Worm (Caenorhabditis elegans) whole organism, L3 larva: ENCODE results near the gene C17B7.9.

Source experiments
- R02D3.7 ChIP-seq: fragments of 150-350 bp; optimal IDR thresholded peaks from 2 replicates; lab custom pipeline; 2014; ENCODE audit warnings: missing biosample characterization, missing genetic modification characterization
- aly-2 ChIP-seq: fragments of 150-350 bp; optimal IDR thresholded peaks from 2 replicates; lab custom pipeline; 2014; ENCODE audit warnings: missing biosample characterization, missing genetic modification characterization
- ceh-28 ChIP-seq: fragments of 150-350 bp; optimal IDR thresholded peaks from 2 replicates; lab custom pipeline; 2014; ENCODE audit warnings: missing biosample characterization, missing genetic modification reagents, missing genetic modification characterization
- ceh-9 ChIP-seq: sonication (generic microtip); optimal IDR thresholded peaks from 2 replicates; lab custom pipeline; 2018; ENCODE audit warnings: missing biosample characterization, missing genetic modification characterization
- egl-27 ChIP-seq: sonication (generic microtip); optimal IDR thresholded peaks from 4 replicates; lab custom pipeline; 2017; ENCODE audit warnings: missing biosample characterization, missing genetic modification reagents, missing genetic modification characterization
- egl-5 ChIP-seq: fragments of 150-350 bp; optimal IDR thresholded peaks from 2 replicates; lab custom pipeline; 2017; ENCODE audit warnings: missing biosample characterization, missing genetic modification reagents, missing genetic modification characterization, inconsistent platforms
- elt-1 ChIP-seq: fragments of 150-350 bp; optimal IDR thresholded peaks from 2 replicates; lab custom pipeline; 2014; ENCODE audit warnings: missing biosample characterization, missing genetic modification characterization
- elt-2 ChIP-seq: sonication (generic microtip); optimal IDR thresholded peaks from 2 replicates; lab custom pipeline; 2016; ENCODE audit warnings: missing genetic modification reagents, mild to moderate bottlenecking, missing genetic modification characterization, missing compliant biosample characterization
- elt-3 ChIP-seq, 3 experiments: fragments of 150-350 bp in 1 of 3; sonication (generic microtip) in 2 of 3; optimal IDR thresholded peaks; 2 replicates in 2 of 3; 4 replicates in 1 of 3; lab custom pipeline; 2014 to 2017; ENCODE audit warnings: missing biosample characterization in 3 of 3, missing genetic modification characterization in 3 of 3
- eor-1 ChIP-seq, 2 experiments: fragments of 150-350 bp; optimal IDR thresholded peaks; 2 replicates each; lab custom pipeline; 2014 to 2018; ENCODE audit warnings: missing biosample characterization in 2 of 2, missing genetic modification characterization in 2 of 2
- fkh-10 ChIP-seq: sonication (generic microtip); optimal IDR thresholded peaks from 2 replicates; lab custom pipeline; 2017; ENCODE audit warnings: missing biosample characterization, missing genetic modification reagents, missing genetic modification characterization
- fkh-2 ChIP-seq: fragments of 150-350 bp; optimal IDR thresholded peaks from 2 replicates; lab custom pipeline; 2014; ENCODE audit warnings: missing biosample characterization, missing genetic modification reagents, missing genetic modification characterization
- fos-1 ChIP-seq: fragments of 150-350 bp; optimal IDR thresholded peaks from 2 replicates; lab custom pipeline; 2014; ENCODE audit warnings: missing biosample characterization, missing genetic modification characterization
- hmg-11 ChIP-seq: sonication (generic microtip); optimal IDR thresholded peaks from 2 replicates; lab custom pipeline; 2016; ENCODE audit warnings: missing genetic modification characterization, missing compliant biosample characterization
- jun-1 ChIP-seq: fragments of 150-350 bp; optimal IDR thresholded peaks from 2 replicates; lab custom pipeline; 2014; ENCODE audit warnings: missing biosample characterization, missing genetic modification reagents, missing genetic modification characterization
- lin-15B ChIP-seq: fragments of 150-350 bp; optimal IDR thresholded peaks from 2 replicates; lab custom pipeline; 2014; ENCODE audit warnings: missing biosample characterization, missing genetic modification characterization
- lin-39 ChIP-seq: fragments of 150-350 bp; optimal IDR thresholded peaks from 2 replicates; lab custom pipeline; 2018; ENCODE audit warnings: missing biosample characterization, missing genetic modification reagents, missing genetic modification characterization
- lsy-12 ChIP-seq: sonication (generic microtip); optimal IDR thresholded peaks from 2 replicates; lab custom pipeline; 2016; ENCODE audit warnings: mild to moderate bottlenecking, missing genetic modification characterization, missing compliant biosample characterization
- mdl-1 ChIP-seq: fragments of 150-350 bp; optimal IDR thresholded peaks from 2 replicates; lab custom pipeline; 2014; ENCODE audit warnings: missing biosample characterization, missing genetic modification characterization
- mml-1 ChIP-seq: fragments of 150-350 bp; sonication (generic microtip); optimal IDR thresholded peaks from 3 replicates; lab custom pipeline; 2014; ENCODE audit warnings: missing biosample characterization, missing genetic modification characterization
- nfya-1 ChIP-seq: sonication (generic microtip); optimal IDR thresholded peaks from 2 replicates; lab custom pipeline; 2017; ENCODE audit warnings: missing genetic modification characterization, mild to moderate bottlenecking, missing compliant biosample characterization, antibody characterized with exemption, moderate library complexity; ENCODE audit not compliant: insufficient read depth
- nhr-11 ChIP-seq: fragments of 150-350 bp; optimal IDR thresholded peaks from 2 replicates; lab custom pipeline; 2014; ENCODE audit warnings: missing biosample characterization, missing genetic modification characterization
- nhr-12 ChIP-seq: fragments of 150-350 bp; optimal IDR thresholded peaks from 2 replicates; lab custom pipeline; 2014; ENCODE audit warnings: missing biosample characterization, missing genetic modification characterization
- nhr-237 ChIP-seq: fragments of 150-350 bp; optimal IDR thresholded peaks from 2 replicates; lab custom pipeline; 2014; ENCODE audit warnings: missing biosample characterization, missing genetic modification characterization
- nhr-25 ChIP-seq: sonication (generic microtip); optimal IDR thresholded peaks from 2 replicates; lab custom pipeline; 2017; ENCODE audit warnings: missing biosample characterization, missing genetic modification characterization
- nhr-43 ChIP-seq: sonication (generic microtip); optimal IDR thresholded peaks from 2 replicates; lab custom pipeline; 2016; ENCODE audit warnings: mild to moderate bottlenecking, missing genetic modification characterization, missing compliant biosample characterization; ENCODE audit not compliant: poor library complexity, severe bottlenecking
- nhr-67 ChIP-seq: fragments of 150-350 bp; optimal IDR thresholded peaks from 2 replicates; lab custom pipeline; 2014; ENCODE audit warnings: missing biosample characterization, missing genetic modification characterization
- nhr-76 ChIP-seq: fragments of 150-350 bp; sonication (generic microtip); optimal IDR thresholded peaks from 5 replicates; lab custom pipeline; 2014; ENCODE audit warnings: missing biosample characterization, missing genetic modification characterization
- nhr-77 ChIP-seq: fragments of 150-350 bp; optimal IDR thresholded peaks from 2 replicates; lab custom pipeline; 2014; ENCODE audit warnings: missing biosample characterization, missing genetic modification characterization
- pqm-1 ChIP-seq: fragments of 150-350 bp; optimal IDR thresholded peaks from 2 replicates; lab custom pipeline; 2017; ENCODE audit warnings: missing biosample characterization, missing genetic modification characterization, inconsistent platforms
- snpc-4 ChIP-seq: fragments of 150-350 bp; optimal IDR thresholded peaks from 2 replicates; lab custom pipeline; 2014; ENCODE audit warnings: missing biosample characterization, missing genetic modification characterization
- tbx-2 ChIP-seq: sonication (generic microtip); optimal IDR thresholded peaks from 2 replicates; lab custom pipeline; 2016; ENCODE audit warnings: mild to moderate bottlenecking, missing genetic modification characterization, missing compliant biosample characterization
- unc-39 ChIP-seq: sonication (generic microtip); optimal IDR thresholded peaks from 4 replicates; lab custom pipeline; 2017; ENCODE audit warnings: missing biosample characterization, missing genetic modification characterization
- zag-1 ChIP-seq: fragments of 150-350 bp; optimal IDR thresholded peaks from 2 replicates; lab custom pipeline; 2014; ENCODE audit warnings: missing biosample characterization, missing genetic modification characterization
- ztf-11 ChIP-seq: fragments of 150-350 bp; optimal IDR thresholded peaks from 2 replicates; lab custom pipeline; 2014; ENCODE audit warnings: missing biosample characterization, missing genetic modification characterization

C17B7.9 gene

ce11 chrV:3347486-3347885 is 15.6 kb upstream of the C17B7.9 start:
- TF ChIP-seq hmg-11 (tag; lab: Kevin White, UChicago) (no peak), elt-3 (tag; optimal IDR thresholded peaks at IDR 0.05; lab: Kevin White, UChicago) (no peak), fkh-10 (GFP tag; lab: Kevin White, UChicago) (no peak), fos-1 (tag; lab: Kevin White, UChicago) (no peak), pqm-1 (no peak), eor-1 (tag; optimal IDR thresholded peaks at IDR 0.05; lab: Kevin White, UChicago) (no peak), nhr-77 (tag; lab: Kevin White, UChicago) (no peak), nhr-237 (no peak), fkh-2 (tag; lab: Kevin White, UChicago) (no peak), snpc-4 (no peak), unc-39 (tag; lab: Kevin White, UChicago) (no peak), nhr-12 (tag; lab: Kevin White, UChicago) (no peak), elt-1 (tag; lab: Kevin White, UChicago) (no peak)
- TF ChIP-seq, all 47 proteins: peak for 0

- TF ChIP-seq zag-1 (tag; lab: Kevin White, UChicago) (no peak), nhr-67 (no peak), elt-2 (tag; lab: Kevin White, UChicago) (no peak), eor-1 (tag; optimal IDR thresholded peaks at IDR 0.05; lab: Kevin White, UChicago) (no peak), nfya-1 (tag; lab: Kevin White, UChicago) (no peak), egl-27 (no peak), elt-1 (tag; lab: Kevin White, UChicago) (no peak), nhr-43 (no peak), mml-1 (no peak), nhr-237 (no peak)
Measured at ce11 chrV:3346434-3347019, 14.6 kb upstream of the C17B7.9 start, which contains the start of gene fbxa-65. Gene fbxa-65, minus strand, starts transcription at chrV:3346484.

ce11 chrV:3344001-3344400 is 12.1 kb upstream of the C17B7.9 start:
- TF ChIP-seq jun-1 (tag; lab: Kevin White, UChicago), result no peak
- TF ChIP-seq lin-15B, result no peak
- no peak for TF ChIP-seq nhr-43
- no peak for TF ChIP-seq nhr-12 (tag; lab: Kevin White, UChicago)

ce11 chrV:3342504-3342903 is 10.6 kb upstream of the C17B7.9 start, which contains the start of gene C17B7.3:
Gene C17B7.3, plus strand, starts transcription at chrV:3342804.
- TF ChIP-seq ceh-28 (no peak), mml-1 (no peak), ceh-9 (tag; lab: Kevin White, UChicago) (no peak), zag-1 (tag; lab: Kevin White, UChicago) (no peak), nhr-76 (tag; lab: Kevin White, UChicago) (no peak), snpc-4 (no peak), lin-15B (no peak), lin-39 (tag; lab: Kevin White, UChicago) (no peak), ztf-11 (no peak), pqm-1 (no peak), mdl-1 (tag; lab: Kevin White, UChicago) (no peak), elt-2 (tag; lab: Kevin White, UChicago) (no peak)

- TF ChIP-seq elt-2 (tag; lab: Kevin White, UChicago) (no peak), ceh-28 (no peak), fos-1 (tag; lab: Kevin White, UChicago) (no peak), hmg-11 (tag; lab: Kevin White, UChicago) (no peak), nhr-67 (no peak), nfya-1 (tag; lab: Kevin White, UChicago) (no peak), aly-2 (tag; lab: Kevin White, UChicago) (no peak), nhr-12 (tag; lab: Kevin White, UChicago) (no peak), fkh-2 (tag; lab: Kevin White, UChicago) (no peak), jun-1 (tag; lab: Kevin White, UChicago) (no peak), nhr-25 (tag; lab: Kevin White, UChicago) (no peak), nhr-11 (tag; lab: Kevin White, UChicago) (no peak), R02D3.7 (tag; lab: Kevin White, UChicago) (no peak), egl-27 (no peak), mml-1 (no peak), mdl-1 (tag; lab: Kevin White, UChicago) (no peak), tbx-2 (tag; lab: Kevin White, UChicago) (no peak), lsy-12 (tag; lab: Kevin White, UChicago) (no peak), egl-5 (tag; lab: Kevin White, UChicago) (no peak)
Measured at ce11 chrV:3341906-3342305, 10.0 kb upstream of the C17B7.9 start, which contains the start of gene C17B7.10. Gene C17B7.10, minus strand, starts transcription at chrV:3342006.
